Worm (Caenorhabditis elegans): ENCODE data around the gene str-38.
"Not testable (repeated sequence)": the region's sequence is repeated elsewhere in the genome, so short reads cannot be mapped to it uniquely, and the experiment has no call there.

The str-38 gene

DNA sequence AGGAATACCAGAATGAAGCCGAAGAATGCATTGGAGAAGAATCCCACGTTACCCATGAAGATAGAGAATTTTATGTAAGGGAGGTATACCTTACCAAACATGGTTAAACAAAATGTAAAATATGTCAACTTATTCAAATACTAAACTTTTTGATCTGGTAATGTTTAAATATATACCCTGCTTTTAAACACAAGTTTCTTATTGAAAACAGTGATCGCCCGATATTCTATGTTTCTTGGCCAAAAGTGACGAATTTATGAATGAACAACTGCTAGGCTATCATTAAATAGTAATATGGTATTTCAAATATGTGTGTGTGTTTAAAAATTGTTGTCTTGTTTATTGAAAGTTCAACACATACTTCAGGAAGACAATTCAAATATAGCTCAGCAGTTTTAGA is 16.2 kb upstream of the str-38 start, which contains the start of gene T23D5.8:
TSS of gene T23D5.8 (minus strand) at position 101 of the 400 bp plus-strand sequence.
- TF ChIP-seq him-1, W03F9.2, dao-5 (tag; optimal IDR thresholded peaks at IDR 0.05): not testable (repeated sequence)

DNA sequence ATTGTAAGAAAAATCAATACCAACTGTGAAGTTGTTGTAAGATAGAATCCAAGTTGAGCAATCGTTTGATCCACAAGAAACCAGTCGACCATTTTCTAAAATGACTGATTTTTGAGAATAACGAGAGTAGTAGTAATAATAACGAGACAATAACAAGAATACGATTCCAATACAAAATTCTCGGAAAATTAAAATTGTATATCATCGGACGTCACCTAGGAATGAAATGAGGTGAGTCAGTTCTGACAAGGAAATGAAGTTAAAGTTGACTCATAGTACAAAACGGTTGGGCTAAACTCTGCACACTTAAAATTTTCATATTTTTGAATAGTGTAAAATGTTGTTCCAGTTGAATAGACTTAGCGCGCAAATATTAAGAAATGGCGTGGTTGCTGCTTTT is 12.3 kb upstream of the str-38 start, which contains the start of gene str-19:
TSS of gene str-19 (minus strand) at position 101 of the 400 bp plus-strand sequence.
- TF ChIP-seq dao-5, him-1, W03F9.2 (tag; optimal IDR thresholded peaks at IDR 0.05): not testable (repeated sequence)

DNA sequence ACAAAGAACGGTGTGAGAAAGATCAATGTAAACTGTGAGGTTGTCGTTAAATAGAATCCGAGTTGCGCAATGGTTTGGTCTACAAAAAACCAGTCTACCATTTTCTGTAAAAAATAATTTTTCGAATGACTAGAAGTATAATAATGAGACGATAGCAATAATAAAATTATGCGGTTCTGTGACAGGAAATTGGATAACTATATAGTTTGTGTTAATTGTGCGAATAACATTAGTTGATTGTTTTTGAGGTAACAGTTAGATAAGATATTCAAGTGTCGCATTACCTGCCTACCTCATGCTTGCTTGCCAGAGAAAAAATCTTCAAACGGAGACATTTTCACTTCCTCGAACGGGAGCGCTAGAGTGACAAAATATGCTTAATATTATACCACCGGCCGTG is 9.7 kb upstream of the str-38 start, which contains the start of gene str-18:
TSS of gene str-18 (minus strand) at position 101 of the 400 bp plus-strand sequence.
- TF ChIP-seq him-1 (tag; optimal IDR thresholded peaks at IDR 0.05), result no peak
- no peak for TF ChIP-seq dao-5 (tag; optimal IDR thresholded peaks at IDR 0.05)
- no peak for TF ChIP-seq W03F9.2 (tag; optimal IDR thresholded peaks at IDR 0.05)

DNA sequence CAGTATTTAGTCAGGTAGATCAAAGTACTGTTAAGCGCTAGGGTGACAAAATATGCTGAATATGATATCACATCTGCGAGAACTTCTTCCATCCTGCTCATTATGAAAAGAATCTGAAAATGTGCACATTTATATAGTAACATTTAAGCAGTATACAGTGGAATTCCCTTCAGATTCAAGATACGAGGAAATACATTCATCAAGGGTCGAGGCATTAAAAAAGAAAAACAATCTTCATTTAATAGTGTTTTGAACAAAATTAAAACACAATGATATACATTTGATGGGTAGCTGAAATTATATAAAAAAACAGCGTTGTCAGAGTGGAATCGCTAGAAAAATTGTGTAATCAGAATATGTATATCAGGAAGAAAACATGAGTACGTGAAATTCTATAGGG is 3.6 kb upstream of the str-38 start, which contains the start of gene str-27:
TSS of gene str-27 (minus strand) at position 101 of the 400 bp plus-strand sequence.
- no peak for TF ChIP-seq him-1 (tag; optimal IDR thresholded peaks at IDR 0.05)
- no peak for TF ChIP-seq dao-5 (tag; optimal IDR thresholded peaks at IDR 0.05)
- no peak for TF ChIP-seq W03F9.2 (tag; optimal IDR thresholded peaks at IDR 0.05)

DNA sequence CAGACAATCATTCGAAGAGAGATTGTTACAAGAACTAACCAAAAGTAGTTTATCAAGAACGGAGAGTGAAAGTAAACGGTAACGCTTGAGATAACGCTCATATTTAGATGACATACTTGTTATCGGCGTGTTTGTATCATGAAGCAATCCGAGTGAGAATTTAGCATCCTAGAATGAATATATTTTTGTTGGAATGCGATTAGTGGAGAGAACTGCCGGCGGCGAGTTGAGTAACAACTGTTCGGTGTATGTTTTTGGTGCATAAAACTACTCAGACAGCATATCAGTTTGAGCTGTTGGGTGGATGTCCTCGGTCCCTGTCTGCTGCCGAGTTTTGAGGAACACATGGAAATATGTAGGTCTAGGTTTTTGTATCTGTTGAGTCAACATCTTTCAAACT is 1.5 kb upstream of the str-38 start, which contains the start of gene T23D5.3:
TSS of gene T23D5.3 (minus strand) at position 101 of the 400 bp plus-strand sequence.
- TF ChIP-seq him-1 (tag; optimal IDR thresholded peaks at IDR 0.05) (no peak), dao-5 (tag; optimal IDR thresholded peaks at IDR 0.05) (no peak)

DNA sequence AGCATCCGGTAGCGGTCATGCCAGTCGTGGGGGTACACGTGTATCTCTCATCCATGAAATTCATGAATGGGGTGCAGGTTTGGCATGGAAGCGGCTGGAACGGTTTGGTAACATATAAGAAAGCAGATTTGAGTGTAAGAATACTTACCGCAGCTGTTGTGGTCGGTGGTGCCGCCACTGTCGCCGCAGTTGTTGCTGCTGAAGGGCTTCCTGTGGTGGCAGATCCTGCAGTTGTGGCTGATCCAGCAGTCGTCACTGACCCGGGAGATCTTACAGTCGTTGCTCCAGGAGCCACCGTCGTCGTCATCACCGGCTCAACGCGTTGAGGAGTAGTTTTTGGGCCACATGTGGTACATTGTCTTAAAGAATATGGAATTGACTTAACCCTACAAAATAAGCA is 911 bp upstream of the str-38 start:
- TF ChIP-seq him-1 (tag; optimal IDR thresholded peaks at IDR 0.05) (no peak), W03F9.2 (tag; optimal IDR thresholded peaks at IDR 0.05) (no peak), dao-5 (tag; optimal IDR thresholded peaks at IDR 0.05) (no peak)

DNA sequence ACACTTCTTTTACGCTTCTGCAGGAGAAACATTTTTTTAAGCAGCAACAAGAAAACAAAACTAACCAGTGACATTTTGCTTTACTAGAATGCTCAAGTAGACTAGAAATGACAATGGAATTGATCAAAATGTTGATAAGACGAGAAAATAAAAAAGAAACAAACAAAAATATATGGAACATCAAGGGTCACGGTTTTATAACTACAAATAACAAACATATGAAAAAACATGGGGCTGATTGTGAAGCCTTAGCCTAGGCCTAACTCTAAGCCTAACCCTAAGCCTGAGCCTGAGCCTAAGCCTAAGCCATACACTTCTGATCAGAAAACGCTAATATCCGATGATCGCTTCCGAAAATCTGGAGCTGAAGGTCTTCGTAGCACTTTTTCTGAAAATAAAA is 1.6 kb downstream of the str-38 start, which contains the start of gene Y6E2A.10:
TSS of gene Y6E2A.10 (minus strand) at position 101 of the 400 bp plus-strand sequence.
- TF ChIP-seq dao-5 (tag; optimal IDR thresholded peaks at IDR 0.05) (no peak), W03F9.2 (tag; optimal IDR thresholded peaks at IDR 0.05) (no peak), him-1 (tag; optimal IDR thresholded peaks at IDR 0.05) (no peak)

DNA sequence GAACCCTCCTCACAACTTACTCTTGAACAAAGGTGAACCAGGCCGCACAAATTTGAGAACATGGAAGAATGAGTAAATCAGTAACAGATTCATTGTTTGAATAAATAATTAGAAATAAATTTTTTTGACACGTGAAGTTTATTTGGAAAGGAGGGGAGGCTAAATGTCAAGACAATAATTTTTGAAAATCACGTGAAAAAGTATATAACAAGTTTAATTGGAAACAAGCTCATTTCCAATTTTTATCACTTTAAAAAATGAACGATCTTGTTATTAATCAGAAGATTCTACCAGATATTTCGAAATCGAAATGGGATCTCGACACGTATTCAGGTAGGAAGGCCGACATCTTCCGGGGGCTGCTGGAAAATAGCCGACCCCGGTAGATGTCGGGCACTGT is 5.5 kb downstream of the str-38 start, which contains the start of the genes irld-57 and sfxn-1.3:
TSS of gene irld-57 (minus strand) at position 101 of the 400 bp plus-strand sequence.
TSS of gene sfxn-1.3 (plus strand) at position 232 of the 400 bp plus-strand sequence.
- TF ChIP-seq dao-5 (tag; optimal IDR thresholded peaks at IDR 0.05) (no peak), him-1 (tag; optimal IDR thresholded peaks at IDR 0.05) (no peak)

DNA sequence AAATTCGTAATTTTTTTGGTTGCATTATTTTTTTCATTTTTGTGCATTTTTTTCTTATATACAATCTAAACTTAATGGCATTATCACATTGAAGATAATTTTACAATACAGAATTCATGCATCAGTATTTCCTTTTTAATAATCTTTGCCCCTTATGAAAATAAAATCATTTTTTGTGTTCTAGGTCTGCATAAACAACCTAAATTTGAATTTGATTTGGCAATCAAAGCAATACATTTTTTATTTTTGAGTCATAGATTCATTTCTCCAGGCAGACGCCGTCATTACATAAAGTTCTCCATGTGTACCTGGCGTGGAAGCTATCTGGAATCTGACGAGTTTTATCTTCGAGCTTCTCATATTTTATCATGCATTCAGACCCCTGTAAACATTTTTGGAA is 10.2 kb downstream of the str-38 start, which contains the start of gene srh-140:
TSS of gene srh-140 (plus strand) at position 301 of the 400 bp plus-strand sequence.
- TF ChIP-seq him-1 (tag; optimal IDR thresholded peaks at IDR 0.05) (no peak), W03F9.2 (tag; optimal IDR thresholded peaks at IDR 0.05) (no peak), dao-5 (tag; optimal IDR thresholded peaks at IDR 0.05) (no peak)

DNA sequence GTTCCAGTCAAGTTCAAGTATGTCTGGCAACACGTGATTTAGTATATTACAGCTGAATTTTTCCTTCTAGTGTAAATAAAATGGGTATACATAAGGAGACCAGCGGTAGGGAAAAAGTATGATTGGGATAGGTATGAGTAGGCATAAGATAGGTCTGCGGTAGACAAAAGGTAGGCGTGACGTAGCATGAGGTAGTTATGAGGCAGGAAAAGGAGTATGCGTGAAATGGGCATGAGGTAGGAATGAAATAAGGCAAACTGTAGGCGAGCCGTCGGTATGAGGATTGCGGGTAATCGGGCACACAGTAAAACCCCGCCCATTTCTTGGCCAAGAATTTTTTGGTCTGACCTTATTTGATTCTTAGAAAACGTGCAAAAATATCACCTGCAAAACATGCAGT is 10.7 kb downstream of the str-38 start:
- TF ChIP-seq W03F9.2 (tag; optimal IDR thresholded peaks at IDR 0.05) (no peak), him-1 (tag; optimal IDR thresholded peaks at IDR 0.05) (no peak), dao-5 (tag; optimal IDR thresholded peaks at IDR 0.05) (no peak)

DNA sequence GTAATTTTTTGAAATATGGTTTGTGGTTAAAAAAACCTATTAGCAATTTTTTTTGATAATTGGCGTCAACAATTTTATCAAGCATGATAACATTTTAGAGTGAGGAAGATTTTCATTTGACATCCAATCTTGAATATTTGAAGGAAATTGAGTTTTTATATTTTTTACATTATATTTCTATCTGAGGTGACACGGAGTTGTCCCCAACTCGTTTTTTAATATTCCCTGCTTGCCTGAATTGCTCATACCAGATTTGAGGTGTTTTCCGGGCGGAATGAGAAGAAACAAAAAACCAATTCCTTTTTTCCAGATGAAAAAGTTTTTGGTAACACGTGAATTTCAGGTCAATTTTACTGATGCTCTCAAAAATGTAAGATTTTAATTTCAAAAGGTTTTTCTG is 12.5 kb downstream of the str-38 start, which contains the start of gene Y6E2A.7:
TSS of gene Y6E2A.7 (plus strand) at position 301 of the 400 bp plus-strand sequence.
- no peak for TF ChIP-seq him-1 (tag; optimal IDR thresholded peaks at IDR 0.05)
- TF ChIP-seq dao-5 (tag; optimal IDR thresholded peaks at IDR 0.05), result no peak
- TF ChIP-seq W03F9.2 (tag; optimal IDR thresholded peaks at IDR 0.05), result no peak

DNA sequence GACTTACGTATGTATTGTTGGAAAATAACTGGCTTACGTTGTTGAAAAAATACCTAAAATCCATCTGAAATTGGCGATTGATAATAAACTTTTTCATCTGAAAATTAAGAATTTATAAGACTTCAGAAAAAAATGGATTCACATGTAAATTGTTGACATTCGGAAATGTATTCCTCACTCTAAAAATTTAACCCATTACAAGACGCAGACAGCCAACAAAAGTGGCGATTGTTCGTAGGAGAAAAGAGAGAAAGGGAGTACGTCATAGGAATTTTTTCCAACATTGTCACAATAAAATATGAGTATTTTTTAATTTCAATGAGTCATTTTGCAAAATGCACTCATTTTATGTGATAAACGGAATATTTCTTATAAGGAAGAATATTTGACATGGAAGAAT is 13.5 kb downstream of the str-38 start, which contains the start of gene Y6E2A.5:
TSS of gene Y6E2A.5 (minus strand) at position 101 of the 400 bp plus-strand sequence.
- no peak for TF ChIP-seq him-1 (tag; optimal IDR thresholded peaks at IDR 0.05)
- TF ChIP-seq dao-5 (tag; optimal IDR thresholded peaks at IDR 0.05), result no peak
- no peak for TF ChIP-seq W03F9.2 (tag; optimal IDR thresholded peaks at IDR 0.05)

DNA sequence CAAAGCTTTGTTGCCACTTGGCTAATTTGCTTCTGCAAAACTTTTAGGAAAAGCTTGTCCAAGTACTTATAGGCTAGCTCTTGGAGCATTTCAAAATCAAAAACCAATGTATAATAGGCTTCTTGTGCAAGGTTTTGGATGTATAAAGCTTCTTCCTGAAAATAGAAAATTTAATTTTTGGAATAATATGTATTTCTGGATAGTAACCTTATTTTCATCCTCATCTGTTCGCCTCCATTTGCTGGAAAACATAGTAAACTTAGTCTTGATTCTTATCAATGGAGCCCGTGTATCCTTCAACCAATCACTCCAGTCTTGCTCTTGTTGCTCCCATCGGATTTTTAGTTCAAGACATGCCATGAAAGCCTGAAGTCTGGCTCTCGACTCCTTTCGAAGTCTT is 15.4 kb downstream of the str-38 start, which contains the start of gene Y6E2A.4:
TSS of gene Y6E2A.4 (minus strand) at position 101 of the 400 bp plus-strand sequence.
- TF ChIP-seq dao-5 (tag; optimal IDR thresholded peaks at IDR 0.05) (no peak), W03F9.2 (tag; optimal IDR thresholded peaks at IDR 0.05) (no peak), him-1 (tag; optimal IDR thresholded peaks at IDR 0.05) (no peak)

DNA sequence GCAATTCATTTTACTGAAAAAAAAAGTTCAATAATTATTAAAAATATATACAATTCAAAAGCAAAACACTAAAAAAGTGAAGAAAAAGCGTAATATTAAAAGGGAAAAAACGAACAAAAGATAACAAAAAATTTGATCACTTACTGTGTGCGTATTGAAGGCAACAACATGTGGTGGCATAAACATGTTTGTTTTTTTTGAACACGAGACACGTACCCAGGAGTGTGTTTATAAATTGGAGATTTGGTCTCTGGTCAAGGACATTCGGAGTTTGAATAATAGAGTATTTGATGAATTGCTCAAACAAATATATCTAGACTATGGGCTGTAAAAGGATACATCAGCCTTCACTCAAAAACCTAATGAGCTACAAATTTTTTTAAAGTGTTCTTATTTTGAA is 16.5 kb downstream of the str-38 start:
- TF ChIP-seq W03F9.2 (tag; optimal IDR thresholded peaks at IDR 0.05), result no peak
- no peak for TF ChIP-seq dao-5 (tag; optimal IDR thresholded peaks at IDR 0.05)
- no peak for TF ChIP-seq him-1 (tag; optimal IDR thresholded peaks at IDR 0.05)
